Worm (Caenorhabditis elegans) whole organism, mixed stage, embryonic: Measurements from ENCODE around the gene wee-1.1.

Experiments used
- M03D4.4 ChIP-seq: sonication (generic microtip); optimal IDR thresholded peaks from 2 replicates; lab custom pipeline; 2017; ENCODE audit warnings: mild to moderate bottlenecking, missing genetic modification characterization, missing compliant biosample characterization
- bed-3 ChIP-seq: fragments of 200-800 bp; sonication (Bioruptor generic); optimal IDR thresholded peaks from 3 replicates; lab custom pipeline; 2018; ENCODE audit warnings: mild to moderate bottlenecking, missing genetic modification characterization, moderate library complexity, missing compliant biosample characterization
- blmp-1 ChIP-seq: fragments of 150-350 bp; optimal IDR thresholded peaks from 2 replicates; lab custom pipeline; 2014; ENCODE audit warnings: missing biosample characterization, missing genetic modification characterization
- ceh-39 ChIP-seq: fragments of 150-350 bp; optimal IDR thresholded peaks from 2 replicates; lab custom pipeline; 2014; ENCODE audit warnings: missing biosample characterization, missing genetic modification characterization
- ceh-43 ChIP-seq: fragments of 200-800 bp; sonication (Bioruptor generic); optimal IDR thresholded peaks from 2 replicates; lab custom pipeline; 2018; ENCODE audit warnings: mild to moderate bottlenecking, missing genetic modification characterization, moderate library complexity, missing compliant biosample characterization
- ceh-83 ChIP-seq: fragments of 200-800 bp; sonication (Bioruptor generic); optimal IDR thresholded peaks from 2 replicates; lab custom pipeline; 2018; ENCODE audit warnings: mild to moderate bottlenecking, missing genetic modification characterization, missing compliant biosample characterization
- ces-1 ChIP-seq: fragments of 150-350 bp; optimal IDR thresholded peaks from 2 replicates; lab custom pipeline; 2014; ENCODE audit warnings: missing biosample characterization, missing genetic modification reagents, missing genetic modification characterization
- cnd-1 ChIP-seq: fragments of 200-800 bp; sonication (Bioruptor generic); optimal IDR thresholded peaks from 2 replicates; lab custom pipeline; 2018; ENCODE audit warnings: mild to moderate bottlenecking, missing genetic modification characterization, missing compliant biosample characterization
- drap-1 ChIP-seq: fragments of 200-800 bp; sonication (Bioruptor generic); optimal IDR thresholded peaks from 3 replicates; lab custom pipeline; 2018; ENCODE audit warnings: mild to moderate bottlenecking, missing genetic modification characterization, missing compliant biosample characterization
- elt-1 ChIP-seq: sonication (generic microtip); optimal IDR thresholded peaks from 2 replicates; lab custom pipeline; 2017; ENCODE audit warnings: missing genetic modification characterization, mild to moderate bottlenecking, missing compliant biosample characterization, antibody characterized with exemption, moderate library complexity, borderline replicate concordance; ENCODE audit not compliant: insufficient read depth
- elt-3 ChIP-seq: fragments of 150-350 bp; optimal IDR thresholded peaks from 2 replicates; lab custom pipeline; 2014; ENCODE audit warnings: missing biosample characterization, missing genetic modification characterization
- hlh-1 ChIP-seq: fragments of 150-350 bp; optimal IDR thresholded peaks from 2 replicates; lab custom pipeline; 2014; ENCODE audit warnings: missing biosample characterization, missing genetic modification reagents, missing genetic modification characterization
- lin-13 ChIP-seq: fragments of 150-350 bp; optimal IDR thresholded peaks from 2 replicates; lab custom pipeline; 2014; ENCODE audit warnings: missing biosample characterization, missing genetic modification characterization
- lin-32 ChIP-seq: fragments of 200-800 bp; sonication (Bioruptor generic); optimal IDR thresholded peaks from 2 replicates; lab custom pipeline; 2018; ENCODE audit warnings: mild to moderate bottlenecking, missing genetic modification characterization, missing compliant biosample characterization
- lsy-2 ChIP-seq: fragments of 150-350 bp; optimal IDR thresholded peaks from 2 replicates; lab custom pipeline; 2014; ENCODE audit warnings: missing biosample characterization, missing genetic modification characterization
- mab-5 ChIP-seq: fragments of 150-350 bp; optimal IDR thresholded peaks from 2 replicates; lab custom pipeline; 2014; ENCODE audit warnings: missing biosample characterization, missing genetic modification characterization
- mep-1 ChIP-seq: fragments of 150-350 bp; optimal IDR thresholded peaks from 2 replicates; lab custom pipeline; 2017; ENCODE audit warnings: missing biosample characterization, missing genetic modification reagents, missing genetic modification characterization, inconsistent platforms
- nhr-12 ChIP-seq: fragments of 150-350 bp; optimal IDR thresholded peaks from 2 replicates; lab custom pipeline; 2014; ENCODE audit warnings: missing biosample characterization, missing genetic modification characterization
- nhr-2 ChIP-seq: fragments of 150-350 bp; optimal IDR thresholded peaks from 2 replicates; lab custom pipeline; 2014; ENCODE audit warnings: missing biosample characterization, missing genetic modification characterization
- nhr-237 ChIP-seq: fragments of 150-350 bp; optimal IDR thresholded peaks from 2 replicates; lab custom pipeline; 2014; ENCODE audit warnings: missing biosample characterization, missing genetic modification characterization
- nhr-28 ChIP-seq: fragments of 150-350 bp; optimal IDR thresholded peaks from 2 replicates; lab custom pipeline; 2014; ENCODE audit warnings: missing biosample characterization, missing genetic modification characterization
- nhr-76 ChIP-seq: sonication (generic microtip); optimal IDR thresholded peaks from 2 replicates; lab custom pipeline; 2017; ENCODE audit warnings: missing biosample characterization, missing genetic modification characterization
- pha-4 ChIP-seq: fragments of 150-350 bp; optimal IDR thresholded peaks from 2 replicates; lab custom pipeline; 2018; ENCODE audit warnings: missing biosample characterization, missing genetic modification reagents, missing genetic modification characterization
- sem-2 ChIP-seq: fragments of 200-800 bp; sonication (Bioruptor generic); optimal IDR thresholded peaks from 2 replicates; lab custom pipeline; 2018; ENCODE audit warnings: mild to moderate bottlenecking, missing genetic modification characterization, missing compliant biosample characterization
- snpc-4 ChIP-seq: fragments of 150-350 bp; optimal IDR thresholded peaks from 2 replicates; lab custom pipeline; 2014; ENCODE audit warnings: missing biosample characterization, missing genetic modification characterization
- sptf-1 ChIP-seq: sonication (generic microtip); optimal IDR thresholded peaks from 2 replicates; lab custom pipeline; 2017; ENCODE audit warnings: mild to moderate bottlenecking, missing genetic modification characterization, moderate library complexity, missing compliant biosample characterization
- tbx-8 ChIP-seq: fragments of 200-800 bp; sonication (Bioruptor generic); optimal IDR thresholded peaks from 2 replicates; lab custom pipeline; 2018; ENCODE audit warnings: mild to moderate bottlenecking, missing genetic modification characterization, moderate library complexity, missing compliant biosample characterization
- unc-120 ChIP-seq: sonication (generic microtip); optimal IDR thresholded peaks from 2 replicates; lab custom pipeline; 2017; ENCODE audit warnings: missing genetic modification characterization, missing compliant biosample characterization; ENCODE audit not compliant: poor library complexity, severe bottlenecking
- unc-39 ChIP-seq: fragments of 150-350 bp; optimal IDR thresholded peaks from 2 replicates; lab custom pipeline; 2014; ENCODE audit warnings: missing biosample characterization, missing genetic modification characterization
- unc-62 ChIP-seq: fragments of 150-350 bp; optimal IDR thresholded peaks from 2 replicates; lab custom pipeline; 2014; ENCODE audit warnings: missing biosample characterization, missing genetic modification reagents, missing genetic modification characterization
- zip-8 ChIP-seq: fragments of 150-350 bp; optimal IDR thresholded peaks from 2 replicates; lab custom pipeline; 2014; ENCODE audit warnings: missing biosample characterization, missing genetic modification characterization
- ztf-11 ChIP-seq: fragments of 150-350 bp; optimal IDR thresholded peaks from 2 replicates; lab custom pipeline; 2014; ENCODE audit warnings: missing biosample characterization, missing genetic modification characterization

The wee-1.1 gene

DNA sequence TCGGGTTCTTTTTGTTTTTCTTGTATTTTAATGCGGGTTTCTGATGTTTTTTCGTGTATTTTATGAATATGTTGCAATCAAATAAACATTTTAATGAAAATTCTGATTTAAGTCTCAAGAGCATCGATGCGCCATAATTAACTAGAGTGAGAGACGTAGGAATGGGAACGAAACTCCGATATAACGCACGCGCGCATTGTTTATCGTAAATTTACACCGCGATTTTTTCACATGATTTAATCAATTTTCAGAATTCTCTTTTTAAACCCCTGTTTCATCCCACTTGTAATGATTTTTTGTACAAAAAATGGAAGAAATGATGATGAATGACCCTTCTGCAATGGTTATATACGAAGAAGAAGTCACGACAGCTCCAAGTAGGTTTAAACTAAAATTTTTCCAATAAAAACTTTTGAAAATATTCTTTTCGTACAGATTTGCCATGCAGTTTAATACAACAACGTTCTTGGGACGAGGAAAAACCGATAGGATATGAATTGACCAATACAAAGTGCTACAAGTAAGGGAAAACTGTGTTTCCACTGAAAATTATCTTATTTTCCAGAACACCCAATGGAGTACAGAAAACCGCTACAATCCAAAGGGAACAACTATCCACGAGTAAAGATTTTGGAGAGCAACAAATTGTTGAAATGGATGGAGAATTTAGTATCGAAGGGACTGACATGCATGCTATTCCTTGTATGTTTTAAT is 25.8 kb downstream of the wee-1.1 start, which contains the start of gene zfp-2:
TSS of gene zfp-2 (plus strand) at position 214 of the 714 bp plus-strand sequence.
- TF ChIP-seq unc-39 (tag; lab: Kevin White, UChicago) (no peak), lsy-2 (peak; percentile 8), ces-1 (GFP tag; lab: Kevin White, UChicago) (peak; percentile 82), zip-8 (tag; lab: Kevin White, UChicago) (no peak)

DNA sequence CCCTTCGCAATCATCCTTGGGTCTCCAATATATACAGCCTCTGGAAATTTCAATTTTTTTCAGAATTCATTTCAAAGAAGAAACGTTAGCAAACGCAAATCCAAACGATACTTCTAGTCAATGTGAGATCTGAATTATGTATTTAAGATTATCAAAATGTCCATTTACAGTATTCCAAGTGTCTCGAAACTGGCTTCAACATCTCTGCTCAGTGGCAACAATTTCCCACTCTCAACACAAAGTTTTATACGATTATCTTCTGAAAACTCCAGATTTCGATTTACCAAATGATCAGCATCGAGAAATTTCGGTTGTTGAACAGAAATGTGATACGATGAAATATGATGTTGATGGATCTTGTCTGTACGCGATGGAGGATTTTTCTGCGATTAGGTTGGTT is 26.8 kb downstream of the wee-1.1 start:
- TF ChIP-seq unc-62 = no peak
- TF ChIP-seq ceh-83 (GFP tag; lab: Kevin White, UChicago) = no peak
- no peak for TF ChIP-seq mab-5 (tag; lab: Kevin White, UChicago)
- TF ChIP-seq elt-3 = no peak
- no peak for TF ChIP-seq lsy-2
- no peak for TF ChIP-seq snpc-4 (tag; lab: Kevin White, UChicago)
- no peak for TF ChIP-seq bed-3 (GFP tag; lab: Kevin White, UChicago)
- no peak for TF ChIP-seq unc-120 (tag; lab: Kevin White, UChicago)
- TF ChIP-seq unc-39 (tag; lab: Kevin White, UChicago) = no peak
- TF ChIP-seq ztf-11 (tag; lab: Kevin White, UChicago) = no peak
- no peak for TF ChIP-seq nhr-12
- TF ChIP-seq, all 35 proteins: peak for 0

- TF ChIP-seq elt-1 (tag; lab: Kevin White, UChicago) (no peak), ces-1 (GFP tag; lab: Kevin White, UChicago) (no peak), zip-8 (tag; lab: Kevin White, UChicago) (no peak), sptf-1 (tag; lab: Kevin White, UChicago) (no peak), mab-5 (tag; lab: Kevin White, UChicago) (no peak), pha-4 (tag; lab: Kevin White, UChicago) (no peak), snpc-4 (tag; lab: Kevin White, UChicago) (no peak), tbx-8 (GFP tag; lab: Kevin White, UChicago) (no peak), sem-2 (GFP tag; lab: Kevin White, UChicago) (no peak), elt-3 (no peak), nhr-2 (tag; lab: Kevin White, UChicago) (no peak), blmp-1 (tag; lab: Kevin White, UChicago) (no peak), cnd-1 (tag; lab: Kevin White, UChicago) (no peak)
Measured at ce11 chrII:9554925-9555553, 28.3 kb downstream of the wee-1.1 start, which contains the start of gene F35H8.2. TSS of gene F35H8.2 (plus strand) at chrII:9555503.

DNA sequence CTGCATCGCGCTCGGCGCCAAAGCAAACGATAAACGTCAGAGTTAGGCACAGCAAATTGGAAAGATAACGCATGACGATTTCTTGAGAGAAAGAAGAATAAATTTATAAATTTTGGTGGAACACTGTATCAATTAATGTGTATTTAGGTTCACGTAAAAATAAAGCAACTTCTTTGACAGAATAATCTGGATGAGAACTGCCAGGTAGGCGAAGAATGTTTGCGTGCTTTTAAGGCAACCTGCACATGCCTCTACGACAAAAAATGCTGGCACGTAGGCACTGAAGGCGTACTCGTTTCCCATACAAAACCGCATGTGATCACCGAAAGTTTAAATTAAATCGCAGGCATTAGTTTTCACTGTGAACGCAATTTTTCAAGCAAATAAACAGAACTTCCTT is 30.2 kb downstream of the wee-1.1 start, which contains the start of gene F35H8.1:
TSS of gene F35H8.1 (minus strand) at position 101 of the 400 bp plus-strand sequence.
- TF ChIP-seq ceh-43 (GFP tag; lab: Kevin White, UChicago) = no peak
- no peak for TF ChIP-seq mab-5 (tag; lab: Kevin White, UChicago)
- no peak for TF ChIP-seq unc-39 (tag; lab: Kevin White, UChicago)
- TF ChIP-seq zip-8 (tag; lab: Kevin White, UChicago) = no peak
- TF ChIP-seq ceh-83 (GFP tag; lab: Kevin White, UChicago) = no peak
- TF ChIP-seq cnd-1 (tag; lab: Kevin White, UChicago) = no peak
- no peak for TF ChIP-seq ztf-11 (tag; lab: Kevin White, UChicago)
- no peak for TF ChIP-seq ceh-39 (tag; lab: Kevin White, UChicago)
- TF ChIP-seq nhr-76 (tag; lab: Kevin White, UChicago) = no peak
- TF ChIP-seq lin-32 (GFP tag; lab: Kevin White, UChicago) = no peak
- TF ChIP-seq pha-4 (tag; lab: Kevin White, UChicago) = no peak
- no peak for TF ChIP-seq unc-62
- no peak for TF ChIP-seq nhr-237
- no peak for TF ChIP-seq sptf-1 (tag; lab: Kevin White, UChicago)
- no peak for TF ChIP-seq lin-13 (tag; lab: Kevin White, UChicago)
- no peak for TF ChIP-seq ces-1 (GFP tag; lab: Kevin White, UChicago)

DNA sequence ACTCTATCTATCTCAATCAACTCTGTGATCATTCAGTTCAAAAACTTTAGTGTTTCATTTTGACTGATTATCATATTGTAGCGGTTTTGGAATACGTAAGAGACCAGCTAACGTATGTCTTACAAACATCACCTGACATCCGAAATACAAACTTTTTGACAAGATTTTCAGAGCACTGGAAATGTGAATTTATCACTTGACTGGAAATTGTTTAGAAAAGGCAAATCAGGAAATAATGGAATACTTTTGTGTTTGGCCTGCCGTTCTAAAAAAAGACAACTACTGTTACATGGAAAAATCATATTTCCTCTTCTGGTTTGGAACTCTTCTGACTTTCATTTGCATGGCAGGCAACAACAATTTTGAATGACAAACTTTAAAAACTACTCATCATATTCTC is 31.8 kb downstream of the wee-1.1 start, which contains the start of gene F35H8.12:
TSS of gene F35H8.12 (plus strand) at position 301 of the 400 bp plus-strand sequence.
- TF ChIP-seq M03D4.4 (tag; lab: Kevin White, UChicago) (no peak), unc-39 (tag; lab: Kevin White, UChicago) (no peak), drap-1 (no peak), nhr-28 (no peak), zip-8 (tag; lab: Kevin White, UChicago) (no peak), snpc-4 (tag; lab: Kevin White, UChicago) (no peak), ceh-83 (GFP tag; lab: Kevin White, UChicago) (no peak), hlh-1 (tag; lab: Kevin White, UChicago) (no peak), elt-3 (no peak), mab-5 (tag; lab: Kevin White, UChicago) (no peak), pha-4 (tag; lab: Kevin White, UChicago) (no peak), nhr-12 (no peak), nhr-237 (no peak), nhr-76 (tag; lab: Kevin White, UChicago) (no peak), lin-13 (tag; lab: Kevin White, UChicago) (no peak), blmp-1 (tag; lab: Kevin White, UChicago) (no peak), mep-1 (tag; lab: Kevin White, UChicago) (no peak), sptf-1 (tag; lab: Kevin White, UChicago) (no peak)
- TF ChIP-seq, all 35 proteins: peak for 0
